Fruit fly (Drosophila melanogaster): Measurements from ENCODE around the gene CG32228.
A peak's percentile ranks its signal among the peaks of the same experiment; 100 is the strongest.

CG32228 gene

DNA sequence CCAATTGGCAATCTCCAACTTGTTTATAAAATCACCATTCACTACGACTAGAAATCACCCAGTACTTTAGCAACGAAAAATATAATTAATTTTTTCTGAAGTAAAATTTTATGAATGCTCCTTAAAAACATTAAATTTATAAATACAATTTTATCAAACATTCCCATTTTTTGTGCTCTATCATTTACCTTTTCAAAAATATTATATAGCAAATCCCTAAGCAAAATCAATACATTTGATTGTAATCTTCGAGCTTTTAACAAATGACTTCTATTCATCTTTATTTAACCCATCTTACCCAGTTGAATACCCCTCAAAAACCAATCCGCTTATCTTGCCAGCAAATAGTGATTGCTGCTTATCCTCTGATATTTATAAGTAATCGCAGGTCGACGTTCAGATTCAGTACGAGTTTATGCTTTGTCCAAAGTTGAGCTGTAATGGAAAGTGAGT is 44.2 kb upstream of the CG32228 start, which contains the start of gene CG17145 (continued):
- TF ChIP-seq kni (GFP tag; optimal IDR thresholded peaks at IDR 0.05) (no peak), maf-S (GFP tag; optimal IDR thresholded peaks at IDR 0.05) (no peak), p53 (GFP tag; optimal IDR thresholded peaks at IDR 0.05) (no peak), bowl (GFP tag; IDR thresholded peaks at IDR 0.05) (no peak), CG3407 (GFP tag; optimal IDR thresholded peaks at IDR 0.05) (no peak), corto (GFP tag; optimal IDR thresholded peaks at IDR 0.05) (no peak), HmgD (GFP tag; optimal IDR thresholded peaks at IDR 0.05) (no peak), CG7745 (tag; optimal IDR thresholded peaks at IDR 0.05) (no peak), grau (tag; optimal IDR thresholded peaks at IDR 0.05) (peak; percentile 64), Camta (GFP tag; optimal IDR thresholded peaks at IDR 0.05) (no peak), Hmr (GFP tag; optimal IDR thresholded peaks at IDR 0.05) (peak; percentile 65), CG7556 (GFP tag; optimal IDR thresholded peaks at IDR 0.05) (peak; percentile 18), gfzf (GFP tag; optimal IDR thresholded peaks at IDR 0.05) (no peak), CG12219 (GFP tag; optimal IDR thresholded peaks at IDR 0.05) (no peak), CG3065 (GFP tag; optimal IDR thresholded peaks at IDR 0.05) (no peak), CG17186 (GFP tag; optimal IDR thresholded peaks at IDR 0.05) (no peak), CG11723 (GFP tag; optimal IDR thresholded peaks at IDR 0.05) (no peak), prd (optimal IDR thresholded peaks at IDR 0.05) (no peak), prd (GFP tag; IDR thresholded peaks at IDR 0.05) (no peak), trh (GFP tag; optimal IDR thresholded peaks at IDR 0.05) (no peak), CG5245 (GFP tag; optimal IDR thresholded peaks at IDR 0.05) (no peak), Oli (tag; optimal IDR thresholded peaks at IDR 0.05) (peak; percentile 18), CG10543 (GFP tag; optimal IDR thresholded peaks at IDR 0.05) (no peak), yki (optimal IDR thresholded peaks at IDR 0.05) (no peak), trem (tag; optimal IDR thresholded peaks at IDR 0.05) (no peak), Hand (GFP tag; optimal IDR thresholded peaks at IDR 0.05) (peak; percentile 50), phol (tag; optimal IDR thresholded peaks at IDR 0.05) (no peak), usp (GFP tag; optimal IDR thresholded peaks at IDR 0.05) (no peak), gro (GFP tag; optimal IDR thresholded peaks at IDR 0.05) (no peak), CG7786 (GFP tag; optimal IDR thresholded peaks at IDR 0.05) (no peak), gem (tag; optimal IDR thresholded peaks at IDR 0.05) (peak; percentile 60), amos (GFP tag; IDR thresholded peaks at IDR 0.05; ENCODE audit: partially characterized antibody) (no peak), so (GFP tag; IDR thresholded peaks at IDR 0.05) (no peak), CG17802 (tag; optimal IDR thresholded peaks at IDR 0.05) (no peak), CG11504 (tag; optimal IDR thresholded peaks at IDR 0.05) (peak; percentile 41), Neu2 (GFP tag; optimal IDR thresholded peaks at IDR 0.05; ENCODE audit: borderline replicate concordance) (no peak), CG32532 (GFP tag; IDR thresholded peaks at IDR 0.05) (0 out of 2 replicates have a peak, but pooled peaks have one; percentile 16), sd (tag; optimal IDR thresholded peaks at IDR 0.05) (peak; percentile 18), CG8924 (tag; optimal IDR thresholded peaks at IDR 0.05) (peak; percentile 30), CG10959 (GFP tag; IDR thresholded peaks at IDR 0.05) (no peak), Scr (GFP tag; IDR thresholded peaks at IDR 0.05; ENCODE audit: partially characterized antibody) (no peak), cas (GFP tag; IDR thresholded peaks at IDR 0.05) (no peak), CG9797 (GFP tag; optimal IDR thresholded peaks at IDR 0.05) (no peak), TFAM (GFP tag; optimal IDR thresholded peaks at IDR 0.05) (no peak), Hr78 (GFP tag; optimal IDR thresholded peaks at IDR 0.05) (no peak), gsb (GFP tag; IDR thresholded peaks at IDR 0.05) (no peak), CG15269 (tag; optimal IDR thresholded peaks at IDR 0.05) (peak; percentile 55), Usf (GFP tag; optimal IDR thresholded peaks at IDR 0.05) (no peak), eve (GFP tag; optimal IDR thresholded peaks at IDR 0.05) (no peak), Side (GFP tag; optimal IDR thresholded peaks at IDR 0.05) (no peak), stc (GFP tag; IDR thresholded peaks at IDR 0.05) (no peak), YL-1 (GFP tag; optimal IDR thresholded peaks at IDR 0.05) (no peak)
